Worm (Caenorhabditis elegans): Measurements from ENCODE around the gene ugt-49.

DNA sequence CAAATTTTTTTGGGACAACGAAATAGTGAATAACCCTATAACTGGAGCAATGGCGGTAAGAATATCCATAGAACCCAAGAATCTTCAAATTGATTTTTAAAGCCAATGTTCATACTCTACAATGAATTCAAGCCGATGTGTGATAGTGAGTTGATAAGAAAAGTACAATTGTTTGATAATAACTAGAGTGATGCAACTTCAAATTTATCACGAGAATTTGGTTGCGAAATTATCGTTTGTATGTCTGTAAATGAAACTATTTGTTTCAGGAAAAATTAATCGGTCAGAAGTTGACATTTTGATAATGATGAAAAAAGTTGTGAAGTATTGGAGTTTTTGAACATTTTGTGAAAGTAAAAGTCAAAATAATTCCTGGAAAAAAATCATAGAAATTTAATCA is 27.2 kb downstream of the ugt-49 start:
- TF ChIP-seq lsy-2 (tag; optimal IDR thresholded peaks at IDR 0.05) (no peak), nhr-237 (tag; optimal IDR thresholded peaks at IDR 0.05) (no peak), nhr-12 (tag; optimal IDR thresholded peaks at IDR 0.05) (no peak), ztf-11 (tag; optimal IDR thresholded peaks at IDR 0.05) (no peak), unc-39 (tag; optimal IDR thresholded peaks at IDR 0.05) (no peak)

Measured in whole organism, mixed stage, embryonic.